Worm (Caenorhabditis elegans) whole organism, young adult: Measurements from ENCODE around the gene nhr-86.

ENCODE experiments used
- F23B12.7 ChIP-seq: sonication (generic microtip); optimal IDR thresholded peaks from 2 replicates; lab custom pipeline; 2017; ENCODE audit warnings: missing genetic modification characterization, mild to moderate bottlenecking, missing compliant biosample characterization, antibody characterized with exemption, moderate library complexity; ENCODE audit not compliant: insufficient read depth
- K11D2.4 ChIP-seq: fragments of 200-800 bp; sonication (Bioruptor generic); IDR thresholded peaks from 2 replicates; pipeline ENCODE4 v1.3.6; 2022; ENCODE audit warnings: missing genetic modification reagents, missing genetic modification characterization, missing compliant biosample characterization
- ama-1 ChIP-seq, 3 experiments: fragments of 150-350 bp in 1 of 3; sonication (generic microtip) in 2 of 3; optimal IDR thresholded peaks; 2 replicates each; lab custom pipeline; 2014 to 2018; ENCODE audit warnings: missing biosample characterization in 2 of 3, missing genetic modification characterization in 2 of 3, missing genetic modification reagents in 2 of 3
- aptf-3 ChIP-seq: fragments of 200-800 bp; sonication (Bioruptor generic); IDR thresholded peaks from 2 replicates; pipeline ENCODE4 v1.3.6; 2022; ENCODE audit warnings: missing genetic modification characterization, missing compliant biosample characterization
- attf-3 ChIP-seq: fragments of 200-800 bp; sonication (Bioruptor generic); conservative IDR thresholded peaks from 2 replicates; pipeline ENCODE4 v1.3.6; 2022; ENCODE audit warnings: missing genetic modification reagents, missing genetic modification characterization, missing compliant biosample characterization
- bed-2 ChIP-seq: fragments of 200-800 bp; sonication (Bioruptor generic); IDR thresholded peaks from 2 replicates; pipeline ENCODE4 v1.3.6; 2022; ENCODE audit warnings: missing genetic modification reagents, missing genetic modification characterization, missing compliant biosample characterization
- mcd-1 ChIP-seq: fragments of 200-800 bp; sonication (Bioruptor generic); IDR thresholded peaks from 2 replicates; pipeline ENCODE4 v1.3.6; 2022; ENCODE audit warnings: missing genetic modification reagents, missing genetic modification characterization, missing compliant biosample characterization
- nfya-2 ChIP-seq: fragments of 200-800 bp; sonication (Bioruptor generic); IDR thresholded peaks from 2 replicates; pipeline ENCODE4 v1.3.6; 2022; ENCODE audit warnings: missing genetic modification reagents, missing genetic modification characterization, missing compliant biosample characterization
- nhr-90 ChIP-seq: sonication (generic microtip); optimal IDR thresholded peaks from 2 replicates; lab custom pipeline; 2016; ENCODE audit warnings: missing genotype, mild to moderate bottlenecking, missing genetic modification characterization, missing compliant biosample characterization
- rpc-1 ChIP-seq, 2 experiments: fragments of 150-350 bp in 1 of 2; sonication (generic microtip) in 1 of 2; optimal IDR thresholded peaks; 2 replicates each; lab custom pipeline; 2014 to 2018; ENCODE audit warnings: missing biosample characterization in 1 of 2, missing genetic modification characterization in 1 of 2, missing genetic modification reagents in 1 of 2, missing genotype in 1 of 2
- snpc-4 ChIP-seq, 5 experiments: fragments of 150-350 bp in 1 of 5; sonication (generic microtip) in 4 of 5; optimal IDR thresholded peaks; 2 replicates each; lab custom pipeline; 2014 to 2018; ENCODE audit warnings: missing genetic modification characterization in 5 of 5, missing biosample characterization in 3 of 5, antibody characterized with exemption in 2 of 5, mild to moderate bottlenecking in 2 of 5, missing compliant biosample characterization in 2 of 5, missing genotype in 2 of 5, moderate library complexity in 2 of 5, missing genetic modification reagents in 1 of 5
- unc-62 ChIP-seq: fragments of 150-350 bp; optimal IDR thresholded peaks from 2 replicates; lab custom pipeline; 2014; ENCODE audit warnings: missing biosample characterization, missing genetic modification reagents, missing genetic modification characterization

ce11 chrV:2018689-2019088 lies 48.0 kb downstream of the nhr-86 start, which contains the start of gene F59A7.14:
- TF ChIP-seq unc-62 (GFP tag; lab: Kevin White, UChicago) (no peak), rpc-1 (optimal IDR thresholded peaks at IDR 0.05; lab: Kevin White, UChicago) (no peak), rpc-1 (tag; optimal IDR thresholded peaks at IDR 0.05; lab: Kevin White, UChicago) (no peak), K11D2.4 (GFP tag; lab: Robert Waterston, UW) (no peak), mcd-1 (GFP tag; lab: Robert Waterston, UW) (no peak), bed-2 (GFP tag; lab: Robert Waterston, UW) (no peak), aptf-3 (GFP tag; lab: Robert Waterston, UW) (no peak), nhr-90 (tag; lab: Kevin White, UChicago) (no peak), ama-1 (optimal IDR thresholded peaks at IDR 0.05; lab: Kevin White, UChicago) (no peak), ama-1 (GFP tag; optimal IDR thresholded peaks at IDR 0.05; lab: Kevin White, UChicago) (no peak), nfya-2 (no peak), attf-3 (GFP tag; lab: Robert Waterston, UW) (no peak), F23B12.7 (tag; lab: Kevin White, UChicago) (no peak), snpc-4 (GFP tag; optimal IDR thresholded peaks at IDR 0.05; lab: Kevin White, UChicago) (no peak), snpc-4 (tag; optimal IDR thresholded peaks at IDR 0.05; lab: Kevin White, UChicago) (no peak)
